Fruit fly (Drosophila melanogaster) whole organism, embryonic: ENCODE data around the gene Abi.

Experiments used
- CG10959 ChIP-seq: fragments of 200-800 bp; sonication (Bioruptor generic); IDR thresholded peaks from 2 replicates; pipeline ENCODE4 v1.3.6; 2022; ENCODE audit warnings: missing biosample characterization, missing genetic modification characterization
- CG11085 ChIP-seq: fragments of 200-800 bp; sonication (Bioruptor generic); IDR thresholded peaks from 2 replicates; pipeline ENCODE4 v1.3.6; 2022; ENCODE audit warnings: missing biosample characterization, missing genetic modification characterization
- CG11398 ChIP-seq: fragments of 200-800 bp; sonication (Bioruptor generic); optimal IDR thresholded peaks from 2 replicates; lab custom pipeline; 2016; ENCODE audit warnings: missing biosample characterization, missing genetic modification characterization
- CG1233 ChIP-seq: fragments of 200-800 bp; sonication (Bioruptor generic); optimal IDR thresholded peaks from 4 replicates; lab custom pipeline; 2018; ENCODE audit warnings: missing biosample characterization, mild to moderate bottlenecking, missing genetic modification characterization
- CG13624 ChIP-seq: fragments of 200-800 bp; sonication (Bioruptor generic); optimal IDR thresholded peaks from 2 replicates; lab custom pipeline; 2016; ENCODE audit warnings: missing biosample characterization, missing genetic modification characterization
- CG17186 ChIP-seq: fragments of 200-800 bp; sonication (Bioruptor generic); optimal IDR thresholded peaks from 3 replicates; lab custom pipeline; 2017; ENCODE audit warnings: missing biosample characterization, missing genetic modification reagents, missing genetic modification characterization
- CG17612 ChIP-seq: fragments of 200-800 bp; sonication (Bioruptor generic); IDR thresholded peaks from 2 replicates; pipeline ENCODE4 v1.3.6; 2022; ENCODE audit warnings: missing biosample characterization, missing genetic modification characterization
- CG1792 ChIP-seq: fragments of 200-800 bp; sonication (Bioruptor generic); optimal IDR thresholded peaks from 2 replicates; lab custom pipeline; 2016; ENCODE audit warnings: missing biosample characterization, missing genetic modification characterization
- CG18476 ChIP-seq: fragments of 200-800 bp; sonication (Bioruptor generic); optimal IDR thresholded peaks from 2 replicates; lab custom pipeline; 2016; ENCODE audit warnings: missing biosample characterization, mild to moderate bottlenecking, missing genetic modification characterization
- CG18599 ChIP-seq: fragments of 200-800 bp; sonication (Bioruptor generic); optimal IDR thresholded peaks from 3 replicates; lab custom pipeline; 2017; ENCODE audit warnings: missing biosample characterization, missing genetic modification characterization, mild to moderate bottlenecking, moderate library complexity, missing genetic modification reagents
- CG2889 ChIP-seq: fragments of 200-800 bp; sonication (Bioruptor generic); IDR thresholded peaks from 3 replicates; pipeline ENCODE4 v1.3.6; 2022; ENCODE audit warnings: missing biosample characterization, missing genetic modification characterization
- CG3281 ChIP-seq: fragments of 200-800 bp; sonication (Bioruptor generic); optimal IDR thresholded peaks from 3 replicates; lab custom pipeline; 2017; ENCODE audit warnings: missing biosample characterization, mild to moderate bottlenecking, missing genetic modification characterization
- CG34376 ChIP-seq: fragments of 200-800 bp; sonication (Bioruptor generic); optimal IDR thresholded peaks from 2 replicates; lab custom pipeline; 2018; ENCODE audit warnings: missing biosample characterization, mild to moderate bottlenecking, missing genetic modification characterization
- CG4820 ChIP-seq: fragments of 200-800 bp; sonication (Bioruptor generic); optimal IDR thresholded peaks from 3 replicates; lab custom pipeline; 2016; ENCODE audit warnings: missing biosample characterization, missing genetic modification characterization
- CG5953 ChIP-seq: fragments of 200-800 bp; sonication (Bioruptor generic); IDR thresholded peaks from 2 replicates; pipeline ENCODE4 v1.3.6; 2022; ENCODE audit warnings: missing biosample characterization, missing genetic modification characterization
- CG7556 ChIP-seq: fragments of 200-800 bp; sonication (Bioruptor generic); optimal IDR thresholded peaks from 2 replicates; lab custom pipeline; 2017; ENCODE audit warnings: missing biosample characterization, mild to moderate bottlenecking, missing genetic modification characterization
- CG9727 ChIP-seq: fragments of 200-800 bp; sonication (Bioruptor generic); optimal IDR thresholded peaks from 3 replicates; lab custom pipeline; 2017; ENCODE audit warnings: missing biosample characterization, mild to moderate bottlenecking, missing genetic modification characterization
- Dad ChIP-seq: fragments of 200-800 bp; sonication (Bioruptor generic); optimal IDR thresholded peaks from 3 replicates; lab custom pipeline; 2016; ENCODE audit warnings: missing biosample characterization, missing genetic modification characterization
- Dll ChIP-seq: fragments of 200-800 bp; sonication (Bioruptor generic); IDR thresholded peaks from 4 replicates; pipeline ENCODE4 v1.3.6; 2022; ENCODE audit warnings: missing biosample characterization, missing genetic modification characterization; ENCODE audit not compliant: partially characterized antibody
- Dref ChIP-seq: fragments of 200-800 bp; sonication (Bioruptor generic); IDR thresholded peaks from 2 replicates; pipeline ENCODE4 v1.3.6; 2022; ENCODE audit warnings: missing biosample characterization, missing genetic modification characterization
- E2f1 ChIP-seq: fragments of 200-800 bp; sonication (Bioruptor generic); IDR thresholded peaks from 2 replicates; pipeline ENCODE4 v1.3.6; 2022; ENCODE audit warnings: missing biosample characterization, missing genetic modification characterization
- Hr39 ChIP-seq: fragments of >200 bp; optimal IDR thresholded peaks from 2 replicates; lab custom pipeline; 2017
- Hr51 ChIP-seq, 2 experiments: fragments of 200-800 bp; sonication (Bioruptor generic); optimal IDR thresholded peaks; 2 replicates in 1 of 2; 3 replicates in 1 of 2; lab custom pipeline; 2016 to 2018; ENCODE audit warnings: missing biosample characterization in 2 of 2, missing genetic modification characterization in 2 of 2, mild to moderate bottlenecking in 1 of 2, moderate library complexity in 1 of 2
- Hsf ChIP-seq: fragments of 200-800 bp; sonication (Bioruptor generic); optimal IDR thresholded peaks from 3 replicates; lab custom pipeline; 2016; ENCODE audit warnings: missing biosample characterization, missing genetic modification characterization
- Jarid2 ChIP-seq: fragments of 200-800 bp; sonication (Bioruptor generic); optimal IDR thresholded peaks from 3 replicates; lab custom pipeline; 2017; ENCODE audit warnings: mild to moderate bottlenecking, missing biosample characterization, missing genetic modification reagents, missing genetic modification characterization
- Kr ChIP-seq: fragments of 200-800 bp; sonication (Bioruptor generic); optimal IDR thresholded peaks from 2 replicates; lab custom pipeline; 2017; ENCODE audit warnings: missing biosample characterization, mild to moderate bottlenecking, missing genetic modification characterization
- MBD-R2 ChIP-seq: fragments of 200-800 bp; sonication (Bioruptor generic); IDR thresholded peaks from 2 replicates; pipeline ENCODE4 v1.3.6; 2022; ENCODE audit warnings: missing biosample characterization, missing genetic modification characterization
- Mad ChIP-seq: fragments of 200-800 bp; sonication (Bioruptor generic); optimal IDR thresholded peaks from 2 replicates; lab custom pipeline; 2016; ENCODE audit warnings: missing biosample characterization, missing genetic modification characterization
- NC2β ChIP-seq: fragments of 200-800 bp; sonication (Bioruptor generic); optimal IDR thresholded peaks from 2 replicates; lab custom pipeline; 2016; ENCODE audit warnings: missing biosample characterization, missing genetic modification characterization
- PHDP ChIP-seq: fragments of 200-800 bp; sonication (Bioruptor generic); optimal IDR thresholded peaks from 3 replicates; lab custom pipeline; 2018; ENCODE audit warnings: missing biosample characterization, mild to moderate bottlenecking, missing genetic modification characterization, moderate library complexity
- Six4 ChIP-seq: fragments of 200-800 bp; sonication (Bioruptor generic); optimal IDR thresholded peaks from 2 replicates; lab custom pipeline; 2016; ENCODE audit warnings: missing biosample characterization, missing genetic modification characterization
- Trl ChIP-seq, 3 experiments: fragments of >200 bp in 2 of 3; fragments of 200-800 bp in 1 of 3; sonication (Bioruptor generic) in 1 of 3; optimal IDR thresholded peaks; 2 replicates in 1 of 3; 3 replicates in 2 of 3; lab custom pipeline; 2016 to 2017; ENCODE audit warnings: missing biosample characterization in 1 of 3, missing genetic modification characterization in 1 of 3
- bab2 ChIP-seq: fragments of 200-800 bp; sonication (Bioruptor generic); optimal IDR thresholded peaks from 2 replicates; lab custom pipeline; 2016; ENCODE audit warnings: missing biosample characterization, missing genetic modification characterization
- cad ChIP-seq: fragments of >200 bp; optimal IDR thresholded peaks from 2 replicates; lab custom pipeline; 2017; ENCODE audit warnings: missing biosample characterization, missing genetic modification characterization
- caup ChIP-seq: fragments of 200-800 bp; sonication (Bioruptor generic); optimal IDR thresholded peaks from 3 replicates; lab custom pipeline; 2017; ENCODE audit warnings: missing biosample characterization, mild to moderate bottlenecking, missing genetic modification characterization, moderate library complexity; ENCODE audit not compliant: severe bottlenecking
- danr ChIP-seq: fragments of 200-800 bp; sonication (Bioruptor generic); IDR thresholded peaks from 2 replicates; pipeline ENCODE4 v1.3.6; 2022; ENCODE audit warnings: missing biosample characterization, missing genetic modification characterization
- dimm ChIP-seq: fragments of 200-800 bp; sonication (Bioruptor generic); IDR thresholded peaks from 2 replicates; pipeline ENCODE4 v1.3.6; 2022; ENCODE audit warnings: missing biosample characterization, missing genetic modification characterization
- ems ChIP-seq: fragments of 200-800 bp; sonication (Bioruptor generic); optimal IDR thresholded peaks from 3 replicates; lab custom pipeline; 2016; ENCODE audit warnings: missing biosample characterization, missing genetic modification characterization
- gcm2 ChIP-seq: fragments of 200-800 bp; sonication (Bioruptor generic); optimal IDR thresholded peaks from 2 replicates; lab custom pipeline; 2016; ENCODE audit warnings: missing biosample characterization, missing genetic modification characterization
- grn ChIP-seq: fragments of 200-800 bp; sonication (Bioruptor generic); optimal IDR thresholded peaks from 3 replicates; lab custom pipeline; 2017; ENCODE audit warnings: missing biosample characterization, missing genetic modification characterization
- her ChIP-seq: fragments of 200-800 bp; sonication (Bioruptor generic); optimal IDR thresholded peaks from 2 replicates; lab custom pipeline; 2016; ENCODE audit warnings: missing biosample characterization, missing genetic modification characterization
- phol ChIP-seq: fragments of 200-800 bp; sonication (Bioruptor generic); optimal IDR thresholded peaks from 3 replicates; lab custom pipeline; 2018; ENCODE audit warnings: missing biosample characterization, mild to moderate bottlenecking, missing genetic modification characterization, moderate library complexity
- row ChIP-seq: fragments of 200-800 bp; sonication (Bioruptor generic); IDR thresholded peaks from 3 replicates; pipeline ENCODE4 v1.3.6; 2022; ENCODE audit warnings: missing biosample characterization, missing genetic modification characterization
- salm ChIP-seq: fragments of 200-800 bp; sonication (Bioruptor generic); optimal IDR thresholded peaks from 2 replicates; lab custom pipeline; 2018; ENCODE audit warnings: missing biosample characterization, mild to moderate bottlenecking, missing genetic modification characterization
- schlank ChIP-seq: fragments of 200-800 bp; sonication (Bioruptor generic); optimal IDR thresholded peaks from 2 replicates; lab custom pipeline; 2018; ENCODE audit warnings: missing biosample characterization, mild to moderate bottlenecking, missing genetic modification characterization
- sug ChIP-seq: fragments of 200-800 bp; optimal IDR thresholded peaks from 2 replicates; lab custom pipeline; 2019; ENCODE audit warnings: missing biosample characterization, mild to moderate bottlenecking, missing genetic modification characterization, moderate library complexity
- tgo ChIP-seq: fragments of 200-800 bp; sonication (Bioruptor generic); IDR thresholded peaks from 3 replicates; pipeline ENCODE4 v1.3.6; 2022; ENCODE audit warnings: missing biosample characterization, missing genetic modification characterization
- vfl ChIP-seq: fragments of 200-800 bp; sonication (Bioruptor generic); optimal IDR thresholded peaks from 2 replicates; lab custom pipeline; 2016; ENCODE audit warnings: missing biosample characterization, missing genetic modification characterization
- wek ChIP-seq: fragments of 200-800 bp; sonication (Bioruptor generic); optimal IDR thresholded peaks from 3 replicates; lab custom pipeline; 2018; ENCODE audit warnings: missing biosample characterization, mild to moderate bottlenecking, missing genetic modification characterization, moderate library complexity

Gene Abi

DNA sequence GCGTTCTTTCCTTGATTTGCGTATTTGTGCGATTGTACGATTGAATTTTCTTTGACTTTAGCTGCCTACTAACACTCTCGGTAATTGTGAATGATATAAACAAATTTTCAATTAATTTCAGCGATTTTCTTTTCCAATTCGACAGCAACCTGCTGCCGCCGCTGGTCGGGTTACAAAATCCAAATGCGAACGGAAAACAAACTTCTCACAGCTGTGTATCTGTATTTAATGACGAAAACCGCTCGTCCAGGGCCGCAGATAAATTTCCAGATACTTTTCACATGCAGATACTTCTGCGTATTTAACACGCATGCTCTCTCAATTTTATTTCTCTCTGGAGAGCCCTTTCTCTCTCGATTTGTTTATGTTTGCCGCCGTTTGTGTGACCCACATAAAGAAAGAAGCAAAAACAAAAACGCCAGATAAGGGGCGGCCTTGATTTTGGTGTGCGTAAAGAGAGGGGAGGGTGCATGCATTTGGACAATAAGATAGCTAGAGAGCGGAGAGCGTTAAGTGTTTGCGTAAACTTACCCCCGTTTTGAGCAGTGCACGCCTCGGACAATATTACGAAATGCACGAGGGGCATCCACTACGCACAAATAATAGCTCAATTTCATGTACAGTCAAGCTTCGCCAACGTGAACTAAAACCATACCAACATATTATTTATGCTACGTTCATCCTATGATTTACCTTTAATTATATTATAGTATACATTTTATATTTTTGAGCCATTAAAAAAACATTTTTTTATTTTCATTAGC, 13.9 kb downstream of the Abi start, which contains the start of gene CG12402 (continued):
- TF ChIP-seq tgo (GFP tag; lab: Robert Waterston, UW) (peak; percentile 86), NC2β (peak; percentile 74), wek (GFP tag; lab: Kevin White, UChicago) (peak; percentile 90), PHDP (tag; lab: Kevin White, UChicago) (peak; percentile 87), cad (GFP tag; lab: Kevin White, UChicago) (no peak), bab2 (peak; percentile 34), Dll (GFP tag; lab: Robert Waterston, UW) (peak; percentile 67; the same call in 3 of the 4 replicates), Trl (optimal IDR thresholded peaks at IDR 0.05; lab: Kevin White, UChicago) (peak; percentile 94 to 96), Trl (GFP tag; optimal IDR thresholded peaks at IDR 0.05; lab: Kevin White, UChicago) (peak; percentile 87), Mad (GFP tag; lab: Kevin White, UChicago) (peak; percentile 74), gcm2 (GFP tag; lab: Kevin White, UChicago) (peak; percentile 59), MBD-R2 (GFP tag; lab: Robert Waterston, UW) (peak; percentile 45), phol (peak; percentile 86), CG9727 (GFP tag; lab: Kevin White, UChicago) (peak; percentile 75), CG5953 (GFP tag; lab: Robert Waterston, UW) (peak; percentile 87), Dad (GFP tag; lab: Kevin White, UChicago) (peak; percentile 32), CG11085 (0 out of 2 replicates have a peak, but pooled peaks have one; percentile 10), vfl (GFP tag; lab: Kevin White, UChicago) (peak; percentile 16), CG11398 (no peak), CG1792 (GFP tag; lab: Kevin White, UChicago) (peak; percentile 51), CG7556 (GFP tag; lab: Kevin White, UChicago) (peak; percentile 83), danr (peak; percentile 70), CG17612 (peak; percentile 63), CG13624 (peak; percentile 10), Six4 (GFP tag; lab: Kevin White, UChicago) (peak; percentile 74), row (GFP tag; lab: Robert Waterston, UW) (peak; percentile 94), Dref (no peak), CG34376 (GFP tag; lab: Kevin White, UChicago) (peak; percentile 71), CG18476 (peak; percentile 73), Kr (GFP tag; lab: Kevin White, UChicago) (peak; percentile 60), CG10959 (peak; percentile 61), ems (GFP tag; lab: Kevin White, UChicago) (peak; percentile 55), dimm (GFP tag; lab: Robert Waterston, UW) (peak; percentile 51; the same call in 1 of the 2 replicates), CG4820 (GFP tag; lab: Kevin White, UChicago) (peak; percentile 77), salm (tag; lab: Kevin White, UChicago) (peak; percentile 63), Jarid2 (GFP tag; lab: Kevin White, UChicago) (peak; percentile 11), Hr39 (no peak), Hr51 (GFP tag; optimal IDR thresholded peaks at IDR 0.05; lab: Kevin White, UChicago) (peak; percentile 69 to 94), CG1233 (peak; percentile 81), CG18599 (GFP tag; lab: Kevin White, UChicago) (peak; percentile 88), Hsf (GFP tag; lab: Kevin White, UChicago) (peak; percentile 71), grn (peak; percentile 79), CG17186 (GFP tag; lab: Kevin White, UChicago) (peak; percentile 50), sug (tag; lab: Kevin White, UChicago) (peak; percentile 72), caup (GFP tag; lab: Kevin White, UChicago) (peak; percentile 80), CG2889 (GFP tag; lab: Robert Waterston, UW) (peak; percentile 44; the same call in 1 of the 3 replicates), schlank (tag; lab: Kevin White, UChicago) (peak; percentile 12), CG3281 (GFP tag; lab: Kevin White, UChicago) (peak; percentile 72), her (GFP tag; lab: Kevin White, UChicago) (peak; percentile 72), E2f1 (GFP tag; lab: Robert Waterston, UW) (peak; percentile 87)
